Worm (Caenorhabditis elegans) whole organism, late embryonic: ENCODE data around the gene B0334.4.
A peak's percentile ranks its signal among the peaks of the same experiment; 100 is the strongest.

Source experiments
- K09A11.1 ChIP-seq: sonication (generic microtip); optimal IDR thresholded peaks from 2 replicates; lab custom pipeline; 2017; ENCODE audit warnings: antibody characterized with exemption, mild to moderate bottlenecking, missing genetic modification characterization, missing compliant biosample characterization; ENCODE audit not compliant: insufficient read depth
- T23F11.4 ChIP-seq: fragments of 200-800 bp; sonication (Bioruptor generic); optimal IDR thresholded peaks from 2 replicates; lab custom pipeline; 2018; ENCODE audit warnings: mild to moderate bottlenecking, missing genetic modification characterization, missing compliant biosample characterization
- ceh-14 ChIP-seq: sonication (generic microtip); optimal IDR thresholded peaks from 2 replicates; lab custom pipeline; 2016; ENCODE audit warnings: missing genotype, missing genetic modification characterization, missing compliant biosample characterization
- ceh-19 ChIP-seq: fragments of 200-800 bp; sonication (Bioruptor generic); optimal IDR thresholded peaks from 2 replicates; lab custom pipeline; 2018; ENCODE audit warnings: mild to moderate bottlenecking, missing genetic modification characterization, missing compliant biosample characterization
- ceh-30 ChIP-seq: fragments of 150-350 bp; optimal IDR thresholded peaks from 2 replicates; lab custom pipeline; 2014; ENCODE audit warnings: missing biosample characterization, missing genetic modification characterization
- ceh-31 ChIP-seq: sonication (generic microtip); optimal IDR thresholded peaks from 2 replicates; lab custom pipeline; 2016; ENCODE audit warnings: missing genetic modification characterization, missing compliant biosample characterization
- ceh-34 ChIP-seq: sonication (generic microtip); optimal IDR thresholded peaks from 2 replicates; lab custom pipeline; 2016; ENCODE audit warnings: mild to moderate bottlenecking, missing genetic modification characterization, missing compliant biosample characterization
- ceh-6 ChIP-seq: fragments of 200-800 bp; sonication (Bioruptor generic); optimal IDR thresholded peaks from 2 replicates; lab custom pipeline; 2018; ENCODE audit warnings: mild to moderate bottlenecking, missing genetic modification characterization, missing compliant biosample characterization
- ceh-9 ChIP-seq: sonication (generic microtip); optimal IDR thresholded peaks from 2 replicates; lab custom pipeline; 2016; ENCODE audit warnings: mild to moderate bottlenecking, missing genetic modification characterization, inconsistent platforms, missing compliant biosample characterization
- che-1 ChIP-seq: sonication (generic microtip); optimal IDR thresholded peaks from 2 replicates; lab custom pipeline; 2016; ENCODE audit warnings: mild to moderate bottlenecking, missing genetic modification characterization, missing compliant biosample characterization
- elt-2 ChIP-seq: sonication (generic microtip); optimal IDR thresholded peaks from 2 replicates; lab custom pipeline; 2016; ENCODE audit warnings: missing genetic modification reagents, missing genetic modification characterization, missing compliant biosample characterization
- hlh-15 ChIP-seq: sonication (generic microtip); optimal IDR thresholded peaks from 2 replicates; lab custom pipeline; 2016; ENCODE audit warnings: missing genetic modification characterization, missing compliant biosample characterization
- hlh-30 ChIP-seq: sonication (generic microtip); optimal IDR thresholded peaks from 2 replicates; lab custom pipeline; 2017; ENCODE audit warnings: antibody characterized with exemption, missing genetic modification characterization, missing compliant biosample characterization; ENCODE audit not compliant: insufficient read depth
- hlh-8 ChIP-seq: sonication (generic microtip); optimal IDR thresholded peaks from 2 replicates; lab custom pipeline; 2016; ENCODE audit warnings: missing genotype, missing genetic modification characterization, missing compliant biosample characterization
- lim-6 ChIP-seq: sonication (generic microtip); optimal IDR thresholded peaks from 2 replicates; lab custom pipeline; 2016; ENCODE audit warnings: missing genetic modification characterization, missing compliant biosample characterization
- lin-11 ChIP-seq: fragments of 200-800 bp; sonication (Bioruptor generic); optimal IDR thresholded peaks from 2 replicates; lab custom pipeline; 2018; ENCODE audit warnings: mild to moderate bottlenecking, missing genetic modification characterization, missing compliant biosample characterization
- mec-3 ChIP-seq: sonication (generic microtip); optimal IDR thresholded peaks from 2 replicates; lab custom pipeline; 2016; ENCODE audit warnings: borderline replicate concordance, missing genetic modification characterization, missing compliant biosample characterization
- nfya-1 ChIP-seq: sonication (generic microtip); optimal IDR thresholded peaks from 2 replicates; lab custom pipeline; 2017; ENCODE audit warnings: missing genetic modification characterization, mild to moderate bottlenecking, missing compliant biosample characterization, antibody characterized with exemption, moderate library complexity
- npax-4 ChIP-seq: sonication (generic microtip); optimal IDR thresholded peaks from 2 replicates; lab custom pipeline; 2016; ENCODE audit warnings: missing genetic modification characterization, missing compliant biosample characterization
- odd-2 ChIP-seq: sonication (generic microtip); optimal IDR thresholded peaks from 2 replicates; lab custom pipeline; 2017; ENCODE audit warnings: antibody characterized with exemption, mild to moderate bottlenecking, missing genetic modification characterization, missing compliant biosample characterization
- pag-3 ChIP-seq: sonication (generic microtip); optimal IDR thresholded peaks from 2 replicates; lab custom pipeline; 2016; ENCODE audit warnings: missing compliant biosample characterization, missing genetic modification characterization, borderline replicate concordance
- pha-2 ChIP-seq: sonication (generic microtip); optimal IDR thresholded peaks from 2 replicates; lab custom pipeline; 2017; ENCODE audit warnings: mild to moderate bottlenecking, missing genetic modification characterization, missing compliant biosample characterization
- pha-4 ChIP-seq: fragments of 150-350 bp; optimal IDR thresholded peaks from 2 replicates; lab custom pipeline; 2018; ENCODE audit warnings: missing biosample characterization, missing genetic modification reagents, missing genetic modification characterization
- pros-1 ChIP-seq: fragments of 150-350 bp; optimal IDR thresholded peaks from 2 replicates; lab custom pipeline; 2014; ENCODE audit warnings: missing biosample characterization, missing genetic modification reagents, missing genetic modification characterization
- ref-2 ChIP-seq: sonication (generic microtip); optimal IDR thresholded peaks from 2 replicates; lab custom pipeline; 2016; ENCODE audit warnings: missing genetic modification characterization, missing compliant biosample characterization
- rnt-1 ChIP-seq: sonication (generic microtip); optimal IDR thresholded peaks from 2 replicates; lab custom pipeline; 2016; ENCODE audit warnings: missing genetic modification characterization, missing compliant biosample characterization
- sdc-2 ChIP-seq: sonication (generic microtip); optimal IDR thresholded peaks from 2 replicates; lab custom pipeline; 2016; ENCODE audit warnings: missing genotype, missing genetic modification characterization, missing compliant biosample characterization
- sox-4 ChIP-seq: sonication (generic microtip); optimal IDR thresholded peaks from 2 replicates; lab custom pipeline; 2017; ENCODE audit warnings: mild to moderate bottlenecking, missing genetic modification characterization, inconsistent platforms, missing compliant biosample characterization
- tbx-2 ChIP-seq: sonication (generic microtip); optimal IDR thresholded peaks from 2 replicates; lab custom pipeline; 2016; ENCODE audit warnings: missing genetic modification characterization, missing compliant biosample characterization
- tbx-7 ChIP-seq: sonication (generic microtip); optimal IDR thresholded peaks from 2 replicates; lab custom pipeline; 2016; ENCODE audit warnings: missing genotype, missing genetic modification characterization, missing compliant biosample characterization
- ttx-3 ChIP-seq: sonication (generic microtip); optimal IDR thresholded peaks from 2 replicates; lab custom pipeline; 2016; ENCODE audit warnings: missing genetic modification reagents, missing genetic modification characterization, missing compliant biosample characterization
- unc-42 ChIP-seq: sonication (generic microtip); optimal IDR thresholded peaks from 2 replicates; lab custom pipeline; 2016; ENCODE audit warnings: missing genotype, missing genetic modification characterization, missing compliant biosample characterization
- unc-86 ChIP-seq: sonication (generic microtip); optimal IDR thresholded peaks from 2 replicates; lab custom pipeline; 2016; ENCODE audit warnings: missing genetic modification characterization, missing compliant biosample characterization

Gene B0334.4

DNA sequence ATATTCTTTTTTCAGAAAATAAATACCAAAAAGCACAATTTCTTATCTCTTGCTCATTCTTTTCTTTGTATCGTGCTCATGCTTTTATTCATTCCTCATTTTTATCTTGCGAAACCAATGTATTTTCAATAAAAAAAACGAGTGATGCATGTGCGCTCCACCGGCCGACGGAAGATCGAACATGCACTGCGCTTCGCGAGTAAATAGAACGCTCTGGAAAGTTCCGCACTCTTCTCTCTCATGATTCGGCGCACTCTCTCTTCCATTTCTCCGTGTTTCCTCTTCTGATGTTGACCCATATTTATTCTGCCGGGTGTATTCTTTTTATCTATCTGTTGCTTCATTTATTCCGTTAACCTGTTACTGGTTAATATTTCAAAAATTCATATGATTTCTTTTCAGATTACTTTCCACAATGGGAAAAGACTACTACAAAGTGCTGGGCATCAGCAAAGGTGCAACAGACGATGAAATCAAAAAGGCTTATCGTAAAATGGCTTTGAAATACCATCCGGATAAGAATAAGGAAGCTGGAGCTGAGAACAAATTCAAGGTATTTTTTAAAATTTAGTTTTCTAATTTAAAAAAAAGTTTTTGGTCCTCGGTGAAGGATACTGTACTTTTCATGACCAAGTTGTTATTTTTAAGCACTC is 49.9 kb downstream of the B0334.4 start, which contains the start of gene dnj-13 (continued):
- TF ChIP-seq hlh-8 = peak; percentile 36
- peak; percentile 93 for TF ChIP-seq ref-2 (tag; lab: Kevin White, UChicago)
- TF ChIP-seq che-1 (tag; lab: Kevin White, UChicago) = no peak
- TF ChIP-seq pha-2 (tag; lab: Kevin White, UChicago) = no peak
- TF ChIP-seq ceh-6 (GFP tag; lab: Kevin White, UChicago) = no peak
- no peak for TF ChIP-seq pag-3
- TF ChIP-seq ceh-34 (tag; lab: Kevin White, UChicago) = peak; percentile 86
- peak; percentile 15 for TF ChIP-seq tbx-7
- TF ChIP-seq sox-4 (tag; lab: Kevin White, UChicago) = no peak
- TF ChIP-seq odd-2 (tag; lab: Kevin White, UChicago) = no peak
- peak; percentile 77 for TF ChIP-seq unc-42
- TF ChIP-seq hlh-15 (tag; lab: Kevin White, UChicago) = no peak
- no peak for TF ChIP-seq ceh-9 (tag; lab: Kevin White, UChicago)
- TF ChIP-seq lim-6 (tag; lab: Kevin White, UChicago) = no peak
- peak; percentile 47 for TF ChIP-seq pros-1 (tag; lab: Kevin White, UChicago)
- no peak for TF ChIP-seq lin-11 (tag; lab: Kevin White, UChicago)
- TF ChIP-seq unc-86 (tag; lab: Kevin White, UChicago) = peak; percentile 14
- TF ChIP-seq rnt-1 (tag; lab: Kevin White, UChicago) = peak; percentile 77
- peak; percentile 90 for TF ChIP-seq nfya-1 (tag; lab: Kevin White, UChicago)
- no peak for TF ChIP-seq mec-3 (tag; lab: Kevin White, UChicago)
- TF ChIP-seq ceh-30 (tag; lab: Kevin White, UChicago) = peak; percentile 59
- TF ChIP-seq ttx-3 (tag; lab: Kevin White, UChicago) = no peak
- TF ChIP-seq pha-4 (tag; lab: Kevin White, UChicago) = no peak
- no peak for TF ChIP-seq npax-4 (tag; lab: Kevin White, UChicago)
- peak; percentile 83 for TF ChIP-seq hlh-30
- peak; percentile 4 for TF ChIP-seq ceh-14

DNA sequence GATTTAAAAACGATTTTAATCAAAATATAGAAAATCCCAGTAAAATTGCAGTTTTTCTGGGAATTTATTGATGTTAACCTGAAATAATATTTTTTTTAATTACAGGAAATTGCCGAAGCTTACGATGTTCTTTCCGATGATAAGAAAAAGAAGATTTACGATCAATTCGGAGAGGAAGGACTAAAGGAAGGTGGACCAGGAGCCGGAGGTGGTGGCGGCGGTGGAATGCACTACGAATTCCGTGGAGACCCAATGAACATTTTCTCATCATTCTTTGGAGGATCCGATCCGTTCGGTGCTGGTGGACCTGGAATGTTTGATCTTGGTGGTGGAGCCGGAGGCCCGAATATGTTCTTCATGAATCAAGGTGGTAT is 50.4 kb downstream of the B0334.4 start:
- TF ChIP-seq tbx-2 (no peak), elt-2 (no peak), sdc-2 (tag; lab: Kevin White, UChicago) (no peak), ceh-19 (GFP tag; lab: Kevin White, UChicago) (no peak), ceh-31 (no peak), T23F11.4 (GFP tag; lab: Kevin White, UChicago) (no peak), ttx-3 (tag; lab: Kevin White, UChicago) (no peak), npax-4 (tag; lab: Kevin White, UChicago) (no peak), K09A11.1 (tag; lab: Kevin White, UChicago) (no peak)
